Worm (Caenorhabditis elegans) whole organism, L3 larva: Measurements from ENCODE around the gene sup-26.

Experiments
- R02D3.7 ChIP-seq: fragments of 150-350 bp; optimal IDR thresholded peaks from 2 replicates; lab custom pipeline; 2014; ENCODE audit warnings: missing biosample characterization, missing genetic modification characterization
- ZK546.5 ChIP-seq: sonication (generic microtip); optimal IDR thresholded peaks from 2 replicates; lab custom pipeline; 2017; ENCODE audit warnings: missing biosample characterization, missing genetic modification characterization
- aly-2 ChIP-seq: fragments of 150-350 bp; optimal IDR thresholded peaks from 2 replicates; lab custom pipeline; 2014; ENCODE audit warnings: missing biosample characterization, missing genetic modification characterization
- ama-1 ChIP-seq: fragments of 150-350 bp; optimal IDR thresholded peaks from 2 replicates; lab custom pipeline; 2018
- ceh-16 ChIP-seq: sonication (generic microtip); optimal IDR thresholded peaks from 2 replicates; lab custom pipeline; 2017; ENCODE audit warnings: missing biosample characterization, missing genetic modification characterization
- ceh-28 ChIP-seq: fragments of 150-350 bp; optimal IDR thresholded peaks from 2 replicates; lab custom pipeline; 2014; ENCODE audit warnings: missing biosample characterization, missing genetic modification reagents, missing genetic modification characterization
- ceh-82 ChIP-seq: fragments of 150-350 bp; optimal IDR thresholded peaks from 2 replicates; lab custom pipeline; 2014; ENCODE audit warnings: missing biosample characterization, missing genetic modification characterization
- ceh-9 ChIP-seq: sonication (generic microtip); optimal IDR thresholded peaks from 2 replicates; lab custom pipeline; 2018; ENCODE audit warnings: missing biosample characterization, missing genetic modification characterization
- daf-12 ChIP-seq: fragments of 150-350 bp; optimal IDR thresholded peaks from 2 replicates; lab custom pipeline; 2014; ENCODE audit warnings: missing biosample characterization, missing genetic modification reagents, missing genetic modification characterization
- egl-27 ChIP-seq: sonication (generic microtip); optimal IDR thresholded peaks from 4 replicates; lab custom pipeline; 2017; ENCODE audit warnings: missing biosample characterization, missing genetic modification reagents, missing genetic modification characterization
- egl-5 ChIP-seq: fragments of 150-350 bp; optimal IDR thresholded peaks from 2 replicates; lab custom pipeline; 2017; ENCODE audit warnings: missing biosample characterization, missing genetic modification reagents, missing genetic modification characterization, inconsistent platforms
- elt-1 ChIP-seq: fragments of 150-350 bp; optimal IDR thresholded peaks from 2 replicates; lab custom pipeline; 2014; ENCODE audit warnings: missing biosample characterization, missing genetic modification characterization
- elt-2 ChIP-seq: sonication (generic microtip); optimal IDR thresholded peaks from 2 replicates; lab custom pipeline; 2016; ENCODE audit warnings: missing genetic modification reagents, mild to moderate bottlenecking, missing genetic modification characterization, missing compliant biosample characterization
- eor-1 ChIP-seq, 2 experiments: fragments of 150-350 bp; optimal IDR thresholded peaks; 2 replicates each; lab custom pipeline; 2014 to 2018; ENCODE audit warnings: missing biosample characterization in 2 of 2, missing genetic modification characterization in 2 of 2
- fkh-10 ChIP-seq: sonication (generic microtip); optimal IDR thresholded peaks from 2 replicates; lab custom pipeline; 2017; ENCODE audit warnings: missing biosample characterization, missing genetic modification reagents, missing genetic modification characterization
- fkh-2 ChIP-seq: fragments of 150-350 bp; optimal IDR thresholded peaks from 2 replicates; lab custom pipeline; 2014; ENCODE audit warnings: missing biosample characterization, missing genetic modification reagents, missing genetic modification characterization
- fos-1 ChIP-seq: fragments of 150-350 bp; optimal IDR thresholded peaks from 2 replicates; lab custom pipeline; 2014; ENCODE audit warnings: missing biosample characterization, missing genetic modification characterization
- hmg-11 ChIP-seq: sonication (generic microtip); optimal IDR thresholded peaks from 2 replicates; lab custom pipeline; 2016; ENCODE audit warnings: missing genetic modification characterization, missing compliant biosample characterization
- jun-1 ChIP-seq: fragments of 150-350 bp; optimal IDR thresholded peaks from 2 replicates; lab custom pipeline; 2014; ENCODE audit warnings: missing biosample characterization, missing genetic modification reagents, missing genetic modification characterization
- lin-15B ChIP-seq: fragments of 150-350 bp; optimal IDR thresholded peaks from 2 replicates; lab custom pipeline; 2014; ENCODE audit warnings: missing biosample characterization, missing genetic modification characterization
- lin-39 ChIP-seq: fragments of 150-350 bp; optimal IDR thresholded peaks from 2 replicates; lab custom pipeline; 2018; ENCODE audit warnings: missing biosample characterization, missing genetic modification reagents, missing genetic modification characterization
- mml-1 ChIP-seq: fragments of 150-350 bp; sonication (generic microtip); optimal IDR thresholded peaks from 3 replicates; lab custom pipeline; 2014; ENCODE audit warnings: missing biosample characterization, missing genetic modification characterization
- nfya-1 ChIP-seq: sonication (generic microtip); optimal IDR thresholded peaks from 2 replicates; lab custom pipeline; 2017; ENCODE audit warnings: missing genetic modification characterization, mild to moderate bottlenecking, missing compliant biosample characterization, antibody characterized with exemption, moderate library complexity; ENCODE audit not compliant: insufficient read depth
- nhr-11 ChIP-seq: fragments of 150-350 bp; optimal IDR thresholded peaks from 2 replicates; lab custom pipeline; 2014; ENCODE audit warnings: missing biosample characterization, missing genetic modification characterization
- nhr-12 ChIP-seq: fragments of 150-350 bp; optimal IDR thresholded peaks from 2 replicates; lab custom pipeline; 2014; ENCODE audit warnings: missing biosample characterization, missing genetic modification characterization
- nhr-23 ChIP-seq: fragments of 150-350 bp; optimal IDR thresholded peaks from 2 replicates; lab custom pipeline; 2014; ENCODE audit warnings: missing biosample characterization, missing genetic modification reagents, missing genetic modification characterization
- nhr-237 ChIP-seq: fragments of 150-350 bp; optimal IDR thresholded peaks from 2 replicates; lab custom pipeline; 2014; ENCODE audit warnings: missing biosample characterization, missing genetic modification characterization
- nhr-25 ChIP-seq: sonication (generic microtip); optimal IDR thresholded peaks from 2 replicates; lab custom pipeline; 2017; ENCODE audit warnings: missing biosample characterization, missing genetic modification characterization
- nhr-28 ChIP-seq: fragments of 150-350 bp; optimal IDR thresholded peaks from 2 replicates; lab custom pipeline; 2014; ENCODE audit warnings: missing biosample characterization, missing genetic modification characterization
- nhr-43 ChIP-seq: sonication (generic microtip); optimal IDR thresholded peaks from 2 replicates; lab custom pipeline; 2016; ENCODE audit warnings: mild to moderate bottlenecking, missing genetic modification characterization, missing compliant biosample characterization; ENCODE audit not compliant: poor library complexity, severe bottlenecking
- nhr-67 ChIP-seq: fragments of 150-350 bp; optimal IDR thresholded peaks from 2 replicates; lab custom pipeline; 2014; ENCODE audit warnings: missing biosample characterization, missing genetic modification characterization
- nhr-76 ChIP-seq: fragments of 150-350 bp; sonication (generic microtip); optimal IDR thresholded peaks from 5 replicates; lab custom pipeline; 2014; ENCODE audit warnings: missing biosample characterization, missing genetic modification characterization
- nhr-77 ChIP-seq: fragments of 150-350 bp; optimal IDR thresholded peaks from 2 replicates; lab custom pipeline; 2014; ENCODE audit warnings: missing biosample characterization, missing genetic modification characterization
- pha-4 ChIP-seq: fragments of 150-350 bp; optimal IDR thresholded peaks from 2 replicates; lab custom pipeline; 2014; ENCODE audit warnings: missing biosample characterization, missing genetic modification reagents, missing genetic modification characterization
- pqm-1 ChIP-seq: fragments of 150-350 bp; optimal IDR thresholded peaks from 2 replicates; lab custom pipeline; 2017; ENCODE audit warnings: missing biosample characterization, missing genetic modification characterization, inconsistent platforms
- sea-2 ChIP-seq: fragments of 150-350 bp; sonication (generic microtip); optimal IDR thresholded peaks from 4 replicates; lab custom pipeline; 2014; ENCODE audit warnings: missing biosample characterization, missing genetic modification reagents, missing genetic modification characterization
- skn-1 ChIP-seq: fragments of 150-350 bp; optimal IDR thresholded peaks from 2 replicates; lab custom pipeline; 2014; ENCODE audit warnings: missing biosample characterization, missing genetic modification characterization
- snpc-4 ChIP-seq: fragments of 150-350 bp; optimal IDR thresholded peaks from 2 replicates; lab custom pipeline; 2014; ENCODE audit warnings: missing biosample characterization, missing genetic modification characterization
- unc-39 ChIP-seq: sonication (generic microtip); optimal IDR thresholded peaks from 4 replicates; lab custom pipeline; 2017; ENCODE audit warnings: missing biosample characterization, missing genetic modification characterization
- unc-62 ChIP-seq: fragments of 150-350 bp; sonication (generic microtip); optimal IDR thresholded peaks from 4 replicates; lab custom pipeline; 2014; ENCODE audit warnings: missing biosample characterization, missing genetic modification reagents, missing genetic modification characterization
- zag-1 ChIP-seq: fragments of 150-350 bp; optimal IDR thresholded peaks from 2 replicates; lab custom pipeline; 2014; ENCODE audit warnings: missing biosample characterization, missing genetic modification characterization
- ztf-11 ChIP-seq: fragments of 150-350 bp; optimal IDR thresholded peaks from 2 replicates; lab custom pipeline; 2014; ENCODE audit warnings: missing biosample characterization, missing genetic modification characterization

sup-26 gene

DNA sequence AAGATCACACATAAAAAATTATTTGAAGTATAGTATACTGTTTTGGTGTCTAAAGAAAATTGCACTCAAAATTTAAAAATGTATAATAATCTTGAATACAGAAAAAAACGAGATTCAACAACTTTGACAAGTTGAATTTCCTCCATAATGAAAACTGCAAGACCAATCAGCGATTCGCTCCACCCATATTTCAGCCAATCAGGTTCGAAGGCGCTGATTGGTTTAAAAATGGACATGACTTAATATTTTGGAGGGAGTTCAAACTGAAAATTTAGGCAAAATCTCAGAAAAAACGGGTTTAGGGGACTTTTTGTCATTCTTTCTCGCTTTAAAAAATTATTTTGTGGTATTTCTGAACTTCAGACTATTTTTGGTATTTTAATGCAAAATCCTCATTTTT lies 4.3 kb downstream of the sup-26 start:
- TF ChIP-seq nfya-1 (tag; lab: Kevin White, UChicago) (peak; percentile 98), egl-5 (tag; lab: Kevin White, UChicago) (no peak), lin-15B (tag; lab: Kevin White, UChicago) (peak; percentile 17)

DNA sequence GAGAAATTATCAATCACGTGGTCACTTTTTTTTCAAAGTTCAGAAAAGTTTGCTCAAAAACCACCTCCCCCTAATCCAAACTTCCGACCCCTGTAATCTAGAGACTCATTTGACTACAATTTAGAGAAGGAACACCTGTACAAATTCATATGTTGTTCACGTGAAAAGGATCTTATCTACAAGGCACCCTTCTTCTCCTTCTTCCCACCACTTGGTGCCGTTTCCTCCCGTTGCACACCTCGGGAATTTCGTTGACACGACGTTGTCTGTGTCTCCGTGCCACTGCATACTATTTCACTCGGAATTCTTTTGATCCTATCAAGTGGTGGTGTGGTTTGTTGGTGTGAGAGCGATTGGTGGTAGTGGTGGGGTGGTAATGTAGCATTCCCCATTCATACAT lies 5.5 kb downstream of the sup-26 start:
- TF ChIP-seq eor-1 (tag; optimal IDR thresholded peaks at IDR 0.05; lab: Kevin White, UChicago), result no peak
- TF ChIP-seq mml-1 (tag; lab: Kevin White, UChicago), result peak; percentile 27
- TF ChIP-seq jun-1 (tag; lab: Kevin White, UChicago), result no peak
- TF ChIP-seq lin-15B (tag; lab: Kevin White, UChicago), result no peak
- TF ChIP-seq nhr-67, result no peak

DNA sequence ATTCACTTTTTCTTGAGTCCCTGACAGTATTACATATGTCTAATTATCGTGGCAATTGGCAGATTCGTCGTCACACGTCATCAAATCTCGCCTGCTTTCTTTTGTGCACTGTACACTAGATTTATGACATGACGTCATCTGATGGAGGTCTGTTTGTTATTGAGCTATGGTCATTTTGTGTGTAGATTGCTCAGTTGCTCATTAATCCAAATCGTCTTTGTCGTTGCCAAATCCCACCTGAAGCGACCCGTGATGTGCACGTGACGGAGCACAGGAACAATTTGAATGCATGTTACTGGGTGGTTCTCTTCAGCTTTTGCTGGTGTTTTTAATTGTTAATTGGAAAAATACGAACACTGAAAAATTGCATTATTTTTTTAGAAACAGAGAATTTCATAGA lies 7.2 kb downstream of the sup-26 start:
- TF ChIP-seq nhr-77, result no peak
- no peak for TF ChIP-seq ceh-28 (tag; lab: Kevin White, UChicago)
- TF ChIP-seq ztf-11 (tag; lab: Kevin White, UChicago), result no peak
- peak; percentile 43 for TF ChIP-seq mml-1 (tag; lab: Kevin White, UChicago)

DNA sequence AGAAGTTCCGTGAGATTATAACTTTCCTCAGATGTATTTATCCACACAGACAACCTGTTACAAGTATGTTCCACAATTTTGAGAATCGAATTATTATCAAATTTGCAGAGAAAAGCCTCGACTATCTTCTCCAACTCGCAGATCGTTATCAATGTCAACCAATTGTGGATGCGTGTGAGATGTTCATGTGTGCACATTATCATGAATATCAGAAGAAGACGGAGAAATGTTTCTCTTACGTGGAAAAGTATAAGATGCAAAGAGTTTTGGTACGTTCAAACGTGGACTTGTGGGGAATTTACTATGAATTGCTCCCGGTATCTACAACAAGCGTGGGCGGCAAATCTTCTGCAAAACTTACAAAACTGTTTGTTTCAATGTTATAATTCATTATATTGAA lies 9.0 kb downstream of the sup-26 start:
- no peak for TF ChIP-seq R02D3.7 (tag; lab: Kevin White, UChicago)
- TF ChIP-seq egl-5 (tag; lab: Kevin White, UChicago), result no peak
- no peak for TF ChIP-seq nhr-25 (tag; lab: Kevin White, UChicago)
- no peak for TF ChIP-seq ztf-11 (tag; lab: Kevin White, UChicago)
- TF ChIP-seq jun-1 (tag; lab: Kevin White, UChicago), result no peak
- no peak for TF ChIP-seq nhr-77
- no peak for TF ChIP-seq nhr-28 (tag; lab: Kevin White, UChicago)
- TF ChIP-seq daf-12, result no peak
- TF ChIP-seq fos-1 (tag; lab: Kevin White, UChicago), result no peak
- no peak for TF ChIP-seq snpc-4
- no peak for TF ChIP-seq ama-1 (lab: Kevin White, UChicago)
- TF ChIP-seq elt-1 (tag; lab: Kevin White, UChicago), result no peak
- TF ChIP-seq elt-2 (tag; lab: Kevin White, UChicago), result no peak
- no peak for TF ChIP-seq fkh-2 (tag; lab: Kevin White, UChicago)
- no peak for TF ChIP-seq ZK546.5 (tag; lab: Kevin White, UChicago)
- TF ChIP-seq, all 47 proteins: peak for 0

DNA sequence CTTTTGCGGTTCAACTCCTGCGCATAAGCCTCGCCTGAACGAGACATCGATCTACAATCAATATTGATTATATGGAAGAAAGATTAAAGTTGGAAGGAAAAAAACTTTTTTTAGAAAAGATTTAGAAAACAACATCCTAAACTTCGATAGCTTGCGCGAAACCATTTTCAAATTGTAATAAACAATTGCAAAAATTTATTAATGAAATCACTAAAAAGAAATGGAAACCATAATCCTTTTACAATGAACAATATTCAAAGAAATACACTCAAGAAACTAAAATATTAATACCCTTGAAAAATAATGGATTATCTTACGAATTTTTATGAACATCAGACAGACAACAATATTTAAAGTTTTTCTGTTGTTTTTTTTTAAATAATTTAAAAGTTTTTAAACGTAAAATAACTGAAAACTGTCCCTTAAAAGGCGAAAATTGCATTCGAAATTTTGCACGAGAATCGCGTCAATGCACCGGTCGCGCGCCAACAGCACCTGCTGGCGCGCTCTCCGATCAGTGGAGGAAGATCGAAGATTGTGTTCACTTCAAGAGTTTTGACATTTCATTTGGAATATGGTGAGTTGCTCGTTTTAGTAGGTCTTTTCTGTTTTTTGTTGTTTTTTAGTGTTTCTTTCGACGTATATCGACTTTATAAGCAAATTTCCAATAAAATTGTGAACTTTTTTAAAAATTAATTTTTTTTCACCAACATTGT lies 10.6 kb downstream of the sup-26 start, which contains the start of the genes sftb-1 and R10E4.1:
Gene sftb-1, minus strand, starts transcription at position 51 of the 716 bp plus-strand sequence.
Gene R10E4.1, plus strand, starts transcription at position 524 of the 716 bp plus-strand sequence.
- TF ChIP-seq nhr-76 (tag; lab: Kevin White, UChicago) (no peak), unc-39 (no peak), nhr-25 (tag; lab: Kevin White, UChicago) (peak; percentile 68), jun-1 (tag; lab: Kevin White, UChicago) (peak; percentile 37), sea-2 (GFP tag; lab: Kevin White, UChicago) (no peak), daf-12 (no peak), fos-1 (tag; lab: Kevin White, UChicago) (no peak), nhr-237 (no peak), nfya-1 (tag; lab: Kevin White, UChicago) (peak; percentile 82), pha-4 (tag; lab: Kevin White, UChicago) (peak; percentile 69), pqm-1 (peak; percentile 3), snpc-4 (peak; percentile 81), lin-39 (peak; percentile 77), hmg-11 (peak; percentile 41), lin-15B (tag; lab: Kevin White, UChicago) (peak; percentile 75), fkh-10 (no peak), eor-1 (tag; optimal IDR thresholded peaks at IDR 0.05; lab: Kevin White, UChicago) (no peak), nhr-28 (tag; lab: Kevin White, UChicago) (no peak), egl-5 (tag; lab: Kevin White, UChicago) (no peak), unc-62 (no peak), R02D3.7 (tag; lab: Kevin White, UChicago) (peak; percentile 58), nhr-43 (tag; lab: Kevin White, UChicago) (peak; percentile 30), nhr-77 (no peak), egl-27 (tag; lab: Kevin White, UChicago) (no peak), ceh-82 (tag; lab: Kevin White, UChicago) (no peak), ceh-16 (tag; lab: Kevin White, UChicago) (no peak), zag-1 (no peak), skn-1 (tag; lab: Kevin White, UChicago) (no peak), nhr-11 (no peak), nhr-12 (tag; lab: Kevin White, UChicago) (no peak), nhr-23 (peak; percentile 71), ceh-28 (tag; lab: Kevin White, UChicago) (peak; percentile 22), ZK546.5 (tag; lab: Kevin White, UChicago) (no peak), ceh-9 (tag; lab: Kevin White, UChicago) (no peak), mml-1 (tag; lab: Kevin White, UChicago) (no peak), fkh-2 (tag; lab: Kevin White, UChicago) (no peak), aly-2 (tag; lab: Kevin White, UChicago) (no peak)
